Worm (Caenorhabditis elegans): ENCODE data around the gene Y48B6A.1.

The Y48B6A.1 gene

DNA sequence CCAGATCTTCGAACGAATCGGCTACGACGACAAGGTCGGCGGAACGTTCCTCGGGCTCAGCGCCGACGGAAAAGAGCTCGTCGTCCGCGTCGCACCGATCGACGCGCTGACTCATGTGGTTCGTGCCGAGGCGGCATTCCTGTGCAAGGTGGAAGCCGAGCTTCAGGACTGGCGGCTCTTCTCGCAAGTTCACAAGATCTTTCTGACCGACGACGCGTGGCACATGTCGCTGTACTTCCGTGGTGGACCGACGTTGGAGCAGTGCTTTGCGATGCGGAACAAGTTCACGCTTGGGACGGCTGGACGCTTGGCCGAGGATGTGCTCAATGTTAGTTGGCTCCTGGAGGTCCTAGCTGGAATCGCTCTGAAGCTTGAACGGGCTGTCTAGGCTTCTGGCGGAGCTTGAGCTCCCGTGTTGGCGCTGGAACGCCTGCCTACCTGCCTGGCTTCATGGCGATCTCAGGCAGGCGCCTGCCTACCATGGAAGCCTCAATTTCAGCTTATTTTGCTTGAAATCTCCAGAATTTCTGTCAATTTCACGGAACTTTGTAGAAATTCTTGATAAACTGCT lies 15.2 kb downstream of the Y48B6A.1 start:
- TF ChIP-seq lsy-2 (tag; optimal IDR thresholded peaks at IDR 0.05) = no peak

DNA sequence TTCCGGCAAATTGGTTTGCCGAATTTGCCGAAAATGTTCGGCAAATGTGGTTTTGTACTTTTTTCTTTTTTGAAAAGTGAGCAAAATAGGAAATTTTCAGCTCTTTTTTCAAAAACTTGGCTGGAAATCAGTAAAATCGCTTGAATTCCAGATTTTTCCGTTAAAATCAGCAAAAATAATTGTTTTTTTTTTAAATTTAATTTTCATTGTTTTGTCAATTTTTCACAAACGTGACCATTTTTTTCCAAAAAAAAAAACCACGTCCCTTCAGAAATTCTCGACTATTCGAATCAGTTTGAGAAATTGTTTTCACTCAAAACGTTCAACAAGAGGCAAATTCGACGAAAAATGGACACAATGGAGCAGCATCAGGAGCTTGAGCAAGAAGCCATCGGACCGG lies 16.6 kb downstream of the Y48B6A.1 start, which contains the start of gene K09E4.1:
Gene K09E4.1 (plus strand): TSS at position 301 of the 400 bp plus-strand sequence.
- TF ChIP-seq mls-2 (tag; optimal IDR thresholded peaks at IDR 0.05) = no peak
- TF ChIP-seq nhr-2 (tag; optimal IDR thresholded peaks at IDR 0.05) = no peak
- TF ChIP-seq cnd-1 (tag; optimal IDR thresholded peaks at IDR 0.05) = no peak
- no peak for TF ChIP-seq elt-3 (tag; optimal IDR thresholded peaks at IDR 0.05)
- TF ChIP-seq elt-1 (tag; optimal IDR thresholded peaks at IDR 0.05; ENCODE audit: borderline replicate concordance, insufficient read depth) = no peak
- TF ChIP-seq M03D4.4 (tag; optimal IDR thresholded peaks at IDR 0.05) = no peak
- TF ChIP-seq ham-2 (GFP tag; optimal IDR thresholded peaks at IDR 0.05) = no peak
- TF ChIP-seq ceh-43 (GFP tag; optimal IDR thresholded peaks at IDR 0.05) = no peak
- no peak for TF ChIP-seq unc-62 (GFP tag; optimal IDR thresholded peaks at IDR 0.05)
- TF ChIP-seq nhr-76 (tag; optimal IDR thresholded peaks at IDR 0.05) = no peak
- no peak for TF ChIP-seq ces-1 (GFP tag; optimal IDR thresholded peaks at IDR 0.05)
- TF ChIP-seq tbx-8 (GFP tag; optimal IDR thresholded peaks at IDR 0.05) = no peak
- TF ChIP-seq mep-1 (tag; optimal IDR thresholded peaks at IDR 0.05) = no peak
- TF ChIP-seq drap-1 (GFP tag; optimal IDR thresholded peaks at IDR 0.05) = no peak

DNA sequence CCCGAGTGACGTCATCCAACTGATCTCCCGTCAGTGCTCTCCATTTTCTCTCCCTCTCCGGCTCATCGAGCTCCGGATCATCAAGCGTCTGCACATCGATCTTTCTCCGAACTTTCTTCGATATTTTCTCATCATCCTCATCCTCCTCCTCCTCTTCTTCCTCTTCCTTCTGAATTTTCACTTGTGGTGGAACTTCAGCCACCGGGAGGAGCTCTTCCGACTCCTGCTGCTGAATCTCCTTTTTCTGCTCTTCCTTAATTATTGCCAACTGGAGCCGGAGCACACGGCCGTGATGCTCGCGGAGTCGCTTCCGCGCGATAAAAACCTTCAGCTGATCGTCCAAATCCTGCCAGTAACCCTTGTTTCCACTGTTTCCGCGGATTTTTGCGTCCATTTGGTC lies 17.9 kb downstream of the Y48B6A.1 start:
- TF ChIP-seq M03D4.4 (tag; optimal IDR thresholded peaks at IDR 0.05) (no peak), unc-120 (tag; optimal IDR thresholded peaks at IDR 0.05; ENCODE audit: poor library complexity, severe bottlenecking) (no peak), nhr-237 (tag; optimal IDR thresholded peaks at IDR 0.05) (no peak), drap-1 (GFP tag; optimal IDR thresholded peaks at IDR 0.05) (no peak), snpc-4 (tag; optimal IDR thresholded peaks at IDR 0.05) (no peak), elt-1 (tag; optimal IDR thresholded peaks at IDR 0.05; ENCODE audit: borderline replicate concordance, insufficient read depth) (no peak), sptf-1 (tag; optimal IDR thresholded peaks at IDR 0.05) (no peak), cnd-1 (tag; optimal IDR thresholded peaks at IDR 0.05) (no peak), mls-2 (tag; optimal IDR thresholded peaks at IDR 0.05) (no peak)

DNA sequence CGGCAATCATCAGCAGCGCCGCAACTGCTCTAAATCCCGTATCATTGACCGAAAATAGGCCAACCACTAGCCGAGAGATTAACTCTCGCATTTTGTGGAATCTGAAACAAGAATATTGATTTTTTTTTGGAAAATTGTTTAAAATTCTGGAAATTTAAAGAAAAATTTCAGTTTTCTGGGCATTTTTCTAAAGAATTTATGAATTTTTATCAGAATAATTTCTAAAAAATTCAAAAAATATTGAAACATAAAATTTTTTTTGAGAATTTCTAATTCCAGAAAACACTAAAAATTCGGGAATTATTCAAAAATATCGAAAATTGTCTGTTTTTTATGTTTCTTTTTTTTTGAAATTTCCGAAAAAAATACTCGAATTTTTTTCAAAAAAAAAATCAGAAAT lies 21.4 kb downstream of the Y48B6A.1 start, which contains the start of gene algn-3:
Gene algn-3 (minus strand): TSS at position 101 of the 400 bp plus-strand sequence.
- TF ChIP-seq sem-2 (GFP tag; optimal IDR thresholded peaks at IDR 0.05) (no peak), nhr-28 (tag; optimal IDR thresholded peaks at IDR 0.05) (no peak), unc-39 (tag; optimal IDR thresholded peaks at IDR 0.05) (no peak), unc-120 (tag; optimal IDR thresholded peaks at IDR 0.05; ENCODE audit: poor library complexity, severe bottlenecking) (no peak), ztf-11 (tag; optimal IDR thresholded peaks at IDR 0.05) (no peak), unc-62 (GFP tag; optimal IDR thresholded peaks at IDR 0.05) (no peak), elt-1 (tag; optimal IDR thresholded peaks at IDR 0.05; ENCODE audit: borderline replicate concordance, insufficient read depth) (no peak), ces-1 (GFP tag; optimal IDR thresholded peaks at IDR 0.05) (no peak), sptf-1 (tag; optimal IDR thresholded peaks at IDR 0.05) (no peak), ceh-43 (GFP tag; optimal IDR thresholded peaks at IDR 0.05) (no peak), ham-2 (GFP tag; optimal IDR thresholded peaks at IDR 0.05) (no peak), nhr-237 (tag; optimal IDR thresholded peaks at IDR 0.05) (no peak), bed-3 (GFP tag; optimal IDR thresholded peaks at IDR 0.05) (no peak), nhr-76 (tag; optimal IDR thresholded peaks at IDR 0.05) (no peak), mep-1 (tag; optimal IDR thresholded peaks at IDR 0.05) (no peak), hlh-1 (tag; optimal IDR thresholded peaks at IDR 0.05) (no peak), nhr-12 (tag; optimal IDR thresholded peaks at IDR 0.05) (no peak), M03D4.4 (tag; optimal IDR thresholded peaks at IDR 0.05) (no peak), ceh-83 (GFP tag; optimal IDR thresholded peaks at IDR 0.05) (no peak)

DNA sequence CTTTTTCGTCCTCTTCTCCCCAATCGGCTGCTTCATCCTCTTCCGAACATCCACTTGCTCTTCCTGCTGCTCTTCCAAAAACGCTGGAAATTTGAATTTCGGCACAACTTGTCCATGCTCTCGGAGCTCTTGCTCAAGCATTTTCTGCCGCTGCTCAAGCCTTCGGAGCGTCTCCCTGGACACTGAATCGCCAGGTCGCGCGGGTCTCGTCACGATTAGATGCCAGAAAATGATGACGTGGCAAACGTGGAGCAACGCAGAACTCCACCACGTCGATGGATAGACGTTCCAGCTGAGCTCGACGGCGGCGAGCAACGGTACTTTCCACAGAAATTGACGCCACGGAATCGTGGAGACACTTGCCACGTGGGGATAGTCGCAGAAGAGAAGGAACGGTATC lies 25.0 kb downstream of the Y48B6A.1 start:
- TF ChIP-seq flh-1 (GFP tag; optimal IDR thresholded peaks at IDR 0.05) (no peak), tbx-8 (GFP tag; optimal IDR thresholded peaks at IDR 0.05) (no peak), M03D4.4 (tag; optimal IDR thresholded peaks at IDR 0.05) (no peak), nhr-28 (tag; optimal IDR thresholded peaks at IDR 0.05) (no peak), nhr-76 (tag; optimal IDR thresholded peaks at IDR 0.05) (no peak), ceh-43 (GFP tag; optimal IDR thresholded peaks at IDR 0.05) (no peak), mep-1 (tag; optimal IDR thresholded peaks at IDR 0.05) (no peak), unc-120 (tag; optimal IDR thresholded peaks at IDR 0.05; ENCODE audit: poor library complexity, severe bottlenecking) (no peak), unc-39 (tag; optimal IDR thresholded peaks at IDR 0.05) (no peak), nhr-12 (tag; optimal IDR thresholded peaks at IDR 0.05) (no peak), sem-2 (GFP tag; optimal IDR thresholded peaks at IDR 0.05) (no peak), unc-62 (GFP tag; optimal IDR thresholded peaks at IDR 0.05) (no peak), ceh-83 (GFP tag; optimal IDR thresholded peaks at IDR 0.05) (no peak), ceh-39 (tag; optimal IDR thresholded peaks at IDR 0.05) (no peak), elt-3 (tag; optimal IDR thresholded peaks at IDR 0.05) (no peak), ces-1 (GFP tag; optimal IDR thresholded peaks at IDR 0.05) (no peak), lin-32 (GFP tag; optimal IDR thresholded peaks at IDR 0.05) (no peak)

Measured in whole organism, mixed stage, embryonic.